Fruit fly (Drosophila melanogaster) whole organism, embryonic: ENCODE data around the gene CG1172.

Experiments used
- Abd-B ChIP-seq: fragments of 200-800 bp; sonication (Bioruptor generic); optimal IDR thresholded peaks from 2 replicates; lab custom pipeline; 2018; ENCODE audit warnings: missing biosample characterization, mild to moderate bottlenecking, missing genetic modification characterization, moderate library complexity
- Atf3 ChIP-seq: fragments of 200-800 bp; sonication (Bioruptor generic); optimal IDR thresholded peaks from 3 replicates; lab custom pipeline; 2016; ENCODE audit warnings: missing biosample characterization, missing genetic modification characterization
- Atf6 ChIP-seq: fragments of 200-800 bp; sonication (Bioruptor generic); IDR thresholded peaks from 2 replicates; pipeline ENCODE4 v1.3.6; 2022; ENCODE audit warnings: missing biosample characterization, missing genetic modification characterization
- Awh ChIP-seq: fragments of 200-800 bp; sonication (Bioruptor generic); IDR thresholded peaks from 2 replicates; pipeline ENCODE4, ENCODE4 v1.3.6; 2022; ENCODE audit warnings: missing biosample characterization, missing genetic modification characterization
- CG10431 ChIP-seq: fragments of 200-800 bp; sonication (Bioruptor generic); optimal IDR thresholded peaks from 3 replicates; lab custom pipeline; 2018; ENCODE audit warnings: missing biosample characterization, mild to moderate bottlenecking, missing genetic modification characterization
- CG11504 ChIP-seq: fragments of 200-800 bp; sonication (Bioruptor generic); optimal IDR thresholded peaks from 3 replicates; lab custom pipeline; 2019; ENCODE audit warnings: missing biosample characterization, mild to moderate bottlenecking, missing genetic modification characterization, moderate library complexity
- CG12155 ChIP-seq: fragments of 200-800 bp; sonication (Bioruptor generic); optimal IDR thresholded peaks from 3 replicates; lab custom pipeline; 2016; ENCODE audit warnings: missing biosample characterization, missing genetic modification characterization
- CG1233 ChIP-seq: fragments of 200-800 bp; sonication (Bioruptor generic); optimal IDR thresholded peaks from 4 replicates; lab custom pipeline; 2018; ENCODE audit warnings: missing biosample characterization, mild to moderate bottlenecking, missing genetic modification characterization
- CG12942 ChIP-seq: fragments of 200-800 bp; sonication (Bioruptor generic); optimal IDR thresholded peaks from 3 replicates; lab custom pipeline; 2016; ENCODE audit warnings: missing biosample characterization, missing genetic modification characterization
- CG14667 ChIP-seq: fragments of 200-800 bp; sonication (Bioruptor generic); IDR thresholded peaks from 2 replicates; pipeline ENCODE4 v1.3.6; 2022; ENCODE audit warnings: missing biosample characterization, missing genetic modification characterization
- CG3065 ChIP-seq: fragments of 200-800 bp; sonication (Bioruptor generic); optimal IDR thresholded peaks from 2 replicates; lab custom pipeline; 2016; ENCODE audit warnings: missing biosample characterization, missing genetic modification characterization
- CG32767 ChIP-seq: fragments of 200-800 bp; sonication (Bioruptor generic); IDR thresholded peaks from 2 replicates; pipeline ENCODE4 v1.3.6; 2022; ENCODE audit warnings: missing biosample characterization, missing genetic modification characterization
- CG34422 ChIP-seq: fragments of 200-800 bp; sonication (Bioruptor generic); IDR thresholded peaks from 3 replicates; pipeline ENCODE4 v1.3.6; 2022; ENCODE audit warnings: missing biosample characterization, missing genetic modification characterization
- CG42726 ChIP-seq: fragments of 200-800 bp; sonication (Bioruptor generic); IDR thresholded peaks from 2 replicates; pipeline ENCODE4 v1.3.6; 2022; ENCODE audit warnings: missing biosample characterization, missing genetic modification characterization; ENCODE audit not compliant: partially characterized antibody
- CG4730 ChIP-seq: fragments of 200-800 bp; sonication (Bioruptor generic); IDR thresholded peaks from 2 replicates; pipeline ENCODE4 v1.3.6; 2022; ENCODE audit warnings: missing biosample characterization, missing genetic modification characterization
- CG6854 ChIP-seq: fragments of 200-800 bp; sonication (Bioruptor generic); optimal IDR thresholded peaks from 3 replicates; lab custom pipeline; 2017; ENCODE audit warnings: missing biosample characterization, mild to moderate bottlenecking, missing genetic modification characterization
- CG9609 ChIP-seq: fragments of 200-800 bp; sonication (Bioruptor generic); optimal IDR thresholded peaks from 3 replicates; lab custom pipeline; 2016; ENCODE audit warnings: missing biosample characterization, missing genetic modification characterization
- Dp ChIP-seq: fragments of 200-800 bp; sonication (Bioruptor generic); optimal IDR thresholded peaks from 2 replicates; lab custom pipeline; 2018; ENCODE audit warnings: missing biosample characterization, mild to moderate bottlenecking, missing genetic modification characterization, moderate library complexity
- Dref ChIP-seq: fragments of 200-800 bp; sonication (Bioruptor generic); IDR thresholded peaks from 2 replicates; pipeline ENCODE4 v1.3.6; 2022; ENCODE audit warnings: missing biosample characterization, missing genetic modification characterization
- Elba2 ChIP-seq: fragments of 200-800 bp; sonication (Bioruptor generic); optimal IDR thresholded peaks from 3 replicates; lab custom pipeline; 2016; ENCODE audit warnings: missing biosample characterization, missing genetic modification characterization
- HmgZ ChIP-seq: fragments of 200-800 bp; sonication (Bioruptor generic); optimal IDR thresholded peaks from 2 replicates; lab custom pipeline; 2018; ENCODE audit warnings: missing biosample characterization, mild to moderate bottlenecking, missing genetic modification characterization
- Max ChIP-seq: fragments of 200-800 bp; sonication (Bioruptor generic); optimal IDR thresholded peaks from 2 replicates; lab custom pipeline; 2016; ENCODE audit warnings: missing biosample characterization, mild to moderate bottlenecking, missing genetic modification characterization
- Meics ChIP-seq: fragments of 200-800 bp; sonication (Bioruptor generic); optimal IDR thresholded peaks from 2 replicates; lab custom pipeline; 2017; ENCODE audit warnings: missing biosample characterization, mild to moderate bottlenecking, missing genetic modification characterization
- Stat92E ChIP-seq, 3 experiments: fragments of >200 bp in 2 of 3; fragments of 200-800 bp in 1 of 3; sonication (Bioruptor generic) in 1 of 3; optimal IDR thresholded peaks; 2 replicates each; lab custom pipeline; 2017 to 2019; ENCODE audit warnings: missing biosample characterization in 3 of 3, missing genetic modification characterization in 3 of 3, mild to moderate bottlenecking in 1 of 3, moderate library complexity in 1 of 3
- Trl ChIP-seq, 3 experiments: fragments of >200 bp in 2 of 3; fragments of 200-800 bp in 1 of 3; sonication (Bioruptor generic) in 1 of 3; optimal IDR thresholded peaks; 2 replicates in 1 of 3; 3 replicates in 2 of 3; lab custom pipeline; 2016 to 2017; ENCODE audit warnings: missing biosample characterization in 1 of 3, missing genetic modification characterization in 1 of 3
- Xrp1 ChIP-seq: fragments of 200-800 bp; sonication (Bioruptor generic); IDR thresholded peaks from 2 replicates; pipeline ENCODE4 v1.3.6; 2022; ENCODE audit warnings: missing biosample characterization, missing genetic modification characterization
- YL-1 ChIP-seq: fragments of 200-800 bp; sonication (Bioruptor generic); optimal IDR thresholded peaks from 3 replicates; lab custom pipeline; 2017; ENCODE audit warnings: missing biosample characterization, mild to moderate bottlenecking, missing genetic modification characterization
- amos ChIP-seq: fragments of 200-800 bp; sonication (Bioruptor generic); IDR thresholded peaks from 2 replicates; pipeline ENCODE4 v1.3.6; 2022; ENCODE audit warnings: missing biosample characterization, missing genetic modification characterization; ENCODE audit not compliant: partially characterized antibody
- ash1 ChIP-seq: fragments of 200-800 bp; sonication (Bioruptor generic); optimal IDR thresholded peaks from 2 replicates; lab custom pipeline; 2018; ENCODE audit warnings: missing biosample characterization, mild to moderate bottlenecking, missing genetic modification characterization
- bcd ChIP-seq: fragments of 200-800 bp; sonication (Bioruptor generic); optimal IDR thresholded peaks from 2 replicates; lab custom pipeline; 2017; ENCODE audit warnings: missing biosample characterization, mild to moderate bottlenecking, missing genetic modification characterization
- dimm ChIP-seq: fragments of 200-800 bp; sonication (Bioruptor generic); IDR thresholded peaks from 2 replicates; pipeline ENCODE4 v1.3.6; 2022; ENCODE audit warnings: missing biosample characterization, missing genetic modification characterization
- dmrt99B ChIP-seq: fragments of 200-800 bp; sonication (Bioruptor generic); optimal IDR thresholded peaks from 2 replicates; lab custom pipeline; 2018; ENCODE audit warnings: missing biosample characterization, mild to moderate bottlenecking, missing genetic modification characterization, moderate library complexity
- esg ChIP-seq: fragments of 200-800 bp; sonication (Bioruptor generic); conservative IDR thresholded peaks from 2 replicates; pipeline ENCODE4 v1.3.6; 2022; ENCODE audit warnings: missing biosample characterization, missing genetic modification characterization
- gfzf ChIP-seq: fragments of 200-800 bp; sonication (Bioruptor generic); optimal IDR thresholded peaks from 2 replicates; lab custom pipeline; 2016; ENCODE audit warnings: missing biosample characterization, mild to moderate bottlenecking, missing genetic modification characterization, moderate library complexity
- gsb ChIP-seq: fragments of 200-800 bp; sonication (Bioruptor generic); IDR thresholded peaks from 2 replicates; pipeline ENCODE4 v1.3.6; 2022; ENCODE audit warnings: missing biosample characterization, missing genetic modification characterization
- hbn ChIP-seq: fragments of 200-800 bp; sonication (Bioruptor generic); IDR thresholded peaks from 2 replicates; pipeline ENCODE4 v1.3.6; 2022; ENCODE audit warnings: missing biosample characterization, missing genetic modification characterization; ENCODE audit not compliant: partially characterized antibody
- hkb ChIP-seq, 2 experiments: fragments of 200-800 bp in 1 of 2; fragments of >200 bp in 1 of 2; sonication (Bioruptor generic) in 1 of 2; IDR thresholded peaks in 1 of 2; optimal IDR thresholded peaks in 1 of 2; 2 replicates each; pipeline versions ENCODE4 v1.3.6 to Lab custom; 2017 to 2022; ENCODE audit warnings: missing biosample characterization in 1 of 2, missing genetic modification characterization in 1 of 2
- lilli ChIP-seq: fragments of 200-800 bp; sonication (Bioruptor generic); optimal IDR thresholded peaks from 3 replicates; lab custom pipeline; 2016; ENCODE audit warnings: missing biosample characterization, missing genetic modification characterization
- mirr ChIP-seq: fragments of 200-800 bp; sonication (Bioruptor generic); optimal IDR thresholded peaks from 3 replicates; lab custom pipeline; 2018; ENCODE audit warnings: missing biosample characterization, mild to moderate bottlenecking, missing genetic modification characterization
- nmo ChIP-seq: fragments of 200-800 bp; sonication (Bioruptor generic); optimal IDR thresholded peaks from 2 replicates; lab custom pipeline; 2018; ENCODE audit warnings: missing biosample characterization, mild to moderate bottlenecking, missing genetic modification characterization, moderate library complexity
- phol ChIP-seq: fragments of 200-800 bp; sonication (Bioruptor generic); optimal IDR thresholded peaks from 3 replicates; lab custom pipeline; 2018; ENCODE audit warnings: missing biosample characterization, mild to moderate bottlenecking, missing genetic modification characterization, moderate library complexity
- schlank ChIP-seq: fragments of 200-800 bp; sonication (Bioruptor generic); optimal IDR thresholded peaks from 2 replicates; lab custom pipeline; 2018; ENCODE audit warnings: missing biosample characterization, mild to moderate bottlenecking, missing genetic modification characterization
- sim ChIP-seq: fragments of 200-800 bp; sonication (Bioruptor generic); IDR thresholded peaks from 2 replicates; pipeline ENCODE4 v1.3.6; 2022; ENCODE audit warnings: missing biosample characterization, missing genetic modification characterization
- slou ChIP-seq: fragments of 200-800 bp; sonication (Bioruptor generic); optimal IDR thresholded peaks from 3 replicates; lab custom pipeline; 2016; ENCODE audit warnings: missing biosample characterization, missing genetic modification characterization
- sna ChIP-seq: fragments of 200-800 bp; sonication (Bioruptor generic); IDR thresholded peaks from 2 replicates; pipeline ENCODE4 v1.3.6; 2022; ENCODE audit warnings: missing biosample characterization, missing genetic modification characterization; ENCODE audit not compliant: partially characterized antibody
- stwl ChIP-seq: fragments of 200-800 bp; sonication (Bioruptor generic); optimal IDR thresholded peaks from 3 replicates; lab custom pipeline; 2018; ENCODE audit warnings: missing biosample characterization, mild to moderate bottlenecking, missing genetic modification characterization, moderate library complexity
- wdn ChIP-seq: fragments of 200-800 bp; sonication (Bioruptor generic); IDR thresholded peaks from 2 replicates; pipeline ENCODE4 v1.3.6; 2022; ENCODE audit warnings: missing biosample characterization, missing genetic modification characterization
- wek ChIP-seq: fragments of 200-800 bp; sonication (Bioruptor generic); optimal IDR thresholded peaks from 3 replicates; lab custom pipeline; 2018; ENCODE audit warnings: missing biosample characterization, mild to moderate bottlenecking, missing genetic modification characterization, moderate library complexity
- zfh1 ChIP-seq: fragments of 200-800 bp; sonication (Bioruptor generic); IDR thresholded peaks from 3 replicates; pipeline ENCODE4 v1.3.6; 2022; ENCODE audit warnings: missing biosample characterization, missing genetic modification characterization

Gene CG1172

dm6 chr3R:5371563-5371962 lies 22.2 kb upstream of the CG1172 start, which contains the start of gene Polr2F (continued):
- peak; percentile 70 for TF ChIP-seq Atf6
- TF ChIP-seq Meics (GFP tag; lab: Kevin White, UChicago): peak; percentile 76
- peak; percentile 76 for TF ChIP-seq CG3065 (GFP tag; lab: Kevin White, UChicago)
- TF ChIP-seq Xrp1: peak; percentile 79
- no peak for TF ChIP-seq Trl (optimal IDR thresholded peaks at IDR 0.05; lab: Kevin White, UChicago)
- TF ChIP-seq Trl (GFP tag; optimal IDR thresholded peaks at IDR 0.05; lab: Kevin White, UChicago): peak; percentile 95
- TF ChIP-seq CG14667 (GFP tag; lab: Robert Waterston, UW): peak; percentile 74
- TF ChIP-seq zfh1 (GFP tag; lab: Robert Waterston, UW): peak; percentile 81
- TF ChIP-seq CG1233 (GFP tag; lab: Kevin White, UChicago): peak; percentile 74
- peak; percentile 58 for TF ChIP-seq gfzf (GFP tag; lab: Kevin White, UChicago)
- no peak for TF ChIP-seq CG32767 (GFP tag; lab: Robert Waterston, UW)
- TF ChIP-seq wek (GFP tag; lab: Kevin White, UChicago): peak; percentile 32
- peak; percentile 95 for TF ChIP-seq Max (GFP tag; lab: Kevin White, UChicago)
- peak; percentile 53 for TF ChIP-seq Abd-B (GFP tag; lab: Kevin White, UChicago)
- peak; percentile 73 for TF ChIP-seq ash1 (GFP tag; lab: Kevin White, UChicago)
- peak; percentile 63 for TF ChIP-seq slou (GFP tag; lab: Kevin White, UChicago)
- 0 out of 2 replicates have a peak, but pooled peaks have one; percentile 42 for TF ChIP-seq esg
- TF ChIP-seq CG10431 (GFP tag; lab: Kevin White, UChicago): no peak
- peak in 1 of 3 experiments; percentile 74 for TF ChIP-seq Stat92E (GFP tag; optimal IDR thresholded peaks at IDR 0.05; lab: Kevin White, UChicago)
- TF ChIP-seq gsb: peak; percentile 22; the same call in 1 of the 2 replicates
- no peak for TF ChIP-seq CG11504 (tag; lab: Kevin White, UChicago)
- TF ChIP-seq bcd: peak; percentile 80
- TF ChIP-seq CG34422 (GFP tag; lab: Robert Waterston, UW): peak; percentile 87
- TF ChIP-seq CG12942 (GFP tag; lab: Kevin White, UChicago): peak; percentile 88
- no peak for TF ChIP-seq hkb (optimal IDR thresholded peaks at IDR 0.05; lab: Kevin White, UChicago)
- TF ChIP-seq hkb (GFP tag; IDR thresholded peaks at IDR 0.05; lab: Robert Waterston, UW): peak; percentile 73
- peak; percentile 64 for TF ChIP-seq schlank (tag; lab: Kevin White, UChicago)
- TF ChIP-seq HmgZ: peak; percentile 95
- no peak for TF ChIP-seq dmrt99B
- peak; percentile 68 for TF ChIP-seq CG6854 (GFP tag; lab: Kevin White, UChicago)
- peak; percentile 72 for TF ChIP-seq mirr (GFP tag; lab: Kevin White, UChicago)
- TF ChIP-seq CG4730 (GFP tag; lab: Robert Waterston, UW): peak; percentile 53
- TF ChIP-seq YL-1 (GFP tag; lab: Kevin White, UChicago): peak; percentile 93
- TF ChIP-seq sim (GFP tag; lab: Robert Waterston, UW): no peak
- TF ChIP-seq CG42726: peak; percentile 55; the same call in 1 of the 2 replicates
- TF ChIP-seq Dref (GFP tag; lab: Robert Waterston, UW): peak; percentile 93
- TF ChIP-seq Elba2 (GFP tag; lab: Kevin White, UChicago): peak; percentile 68

dm6 chr3R:5374720-5375119 lies 19.0 kb upstream of the CG1172 start, which contains the start of the genes hd and CG14667:
TSS of gene hd (minus strand) at chr3R:5374962.
TSS of gene CG14667 (plus strand) at chr3R:5375022.
- TF ChIP-seq YL-1 (GFP tag; lab: Kevin White, UChicago) (peak; percentile 71), CG9609 (no peak), Abd-B (GFP tag; lab: Kevin White, UChicago) (peak; percentile 35), CG12155 (GFP tag; lab: Kevin White, UChicago) (peak; percentile 17), Atf3 (no peak), dimm (no peak), lilli (GFP tag; lab: Kevin White, UChicago) (peak; percentile 5), Dp (GFP tag; lab: Kevin White, UChicago) (peak; percentile 67), Awh (GFP tag; lab: Robert Waterston, UW) (0 out of 2 replicates have a peak, but pooled peaks have one; percentile 7), phol (tag; lab: Kevin White, UChicago) (peak; percentile 21), nmo (peak; percentile 40), sna (GFP tag; lab: Robert Waterston, UW) (peak; percentile 66; the same call in 1 of the 2 replicates), stwl (tag; lab: Kevin White, UChicago) (peak; percentile 58), wdn (GFP tag; lab: Robert Waterston, UW) (no peak), hbn (GFP tag; lab: Robert Waterston, UW) (peak; percentile 47; the same call in 1 of the 2 replicates), amos (GFP tag; lab: Robert Waterston, UW) (peak; percentile 57)
